Worm (Caenorhabditis elegans): ENCODE results near the gene fut-2.

ce11 chrV:6602556-6603062 is 26.9 kb upstream of the fut-2 start, which contains the start of gene ZK1055.6:
- TF ChIP-seq him-1 (tag; optimal IDR thresholded peaks at IDR 0.05) (no peak), dao-5 (tag; optimal IDR thresholded peaks at IDR 0.05) (no peak)

Measured in whole organism, L4/young adult.